Worm (Caenorhabditis elegans) whole organism, L1 larva: ENCODE measurements around the gene egl-4.

Source experiments
- ama-1 ChIP-seq: fragments of 150-350 bp; optimal IDR thresholded peaks from 2 replicates; lab custom pipeline; 2014
- isw-1 ChIP-seq: fragments of 200-800 bp; sonication (Bioruptor generic); IDR thresholded peaks from 2 replicates; pipeline ENCODE4 v1.3.6; 2022; ENCODE audit warnings: missing genetic modification characterization, missing compliant biosample characterization
- skn-1 ChIP-seq: fragments of 150-350 bp; optimal IDR thresholded peaks from 2 replicates; lab custom pipeline; 2014; ENCODE audit warnings: missing biosample characterization, missing genetic modification characterization
- unc-98 ChIP-seq: fragments of 200-800 bp; sonication (Bioruptor generic); IDR thresholded peaks from 2 replicates; pipeline ENCODE4 v1.3.6; 2022; ENCODE audit warnings: missing genetic modification characterization, missing compliant biosample characterization

DNA sequence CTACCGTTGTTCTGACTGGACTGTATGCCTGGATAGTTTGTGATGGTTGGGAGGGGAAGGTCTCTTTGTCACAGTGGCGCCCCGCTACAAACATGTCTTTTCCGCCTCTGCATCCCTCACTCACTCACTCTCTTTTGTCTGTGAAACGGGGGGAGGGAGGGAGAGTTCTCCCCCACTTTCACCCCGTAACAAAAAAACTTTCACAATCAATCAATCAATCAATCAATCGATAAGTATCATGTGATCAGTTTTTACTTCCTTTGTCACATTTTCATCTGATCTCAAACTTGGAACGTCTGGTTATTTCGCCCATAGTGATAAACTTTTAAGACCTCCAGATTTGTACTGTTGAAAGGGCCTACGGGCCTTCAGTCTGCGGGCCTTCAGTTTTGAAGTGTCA, 43.7 kb downstream of the egl-4 start:
- TF ChIP-seq isw-1 (GFP tag; lab: Robert Waterston, UW) (no peak), skn-1 (tag; lab: Kevin White, UChicago) (no peak), unc-98 (GFP tag; lab: Robert Waterston, UW) (no peak), ama-1 (lab: Kevin White, UChicago) (no peak)
